Fruit fly (Drosophila melanogaster) whole organism, pupa: ENCODE results near the gene Dysb.

Experiments
- CG10348 ChIP-seq: fragments of 200-800 bp; sonication (Bioruptor generic); IDR thresholded peaks from 2 replicates; pipeline ENCODE4 v1.3.6; 2022; ENCODE audit warnings: missing biosample characterization, missing genetic modification characterization
- CG12605 ChIP-seq: fragments of 200-800 bp; sonication (Bioruptor generic); IDR thresholded peaks from 2 replicates; pipeline ENCODE4 v1.3.6; 2022; ENCODE audit warnings: missing biosample characterization, missing genetic modification characterization
- CG13204 ChIP-seq: fragments of 200-800 bp; sonication (Bioruptor generic); optimal IDR thresholded peaks from 2 replicates; lab custom pipeline; 2018; ENCODE audit warnings: missing biosample characterization, mild to moderate bottlenecking, missing genetic modification characterization, moderate library complexity
- CG14655 ChIP-seq: fragments of 200-800 bp; sonication (Bioruptor generic); optimal IDR thresholded peaks from 3 replicates; lab custom pipeline; 2017; ENCODE audit warnings: mild to moderate bottlenecking, missing biosample characterization, missing genetic modification reagents, missing genetic modification characterization
- CG15710 ChIP-seq: fragments of 200-800 bp; sonication (Bioruptor generic); optimal IDR thresholded peaks from 2 replicates; lab custom pipeline; 2018; ENCODE audit warnings: missing biosample characterization, mild to moderate bottlenecking, missing genetic modification characterization, moderate library complexity
- CG17806 ChIP-seq: fragments of 200-800 bp; sonication (Bioruptor generic); optimal IDR thresholded peaks from 2 replicates; lab custom pipeline; 2018; ENCODE audit warnings: missing biosample characterization, mild to moderate bottlenecking, missing genetic modification characterization, moderate library complexity
- CG32121 ChIP-seq: fragments of 200-800 bp; sonication (Bioruptor generic); IDR thresholded peaks from 2 replicates; pipeline ENCODE4 v1.3.6; 2022; ENCODE audit warnings: missing biosample characterization, missing genetic modification characterization
- CG34367 ChIP-seq: fragments of 200-800 bp; sonication (Bioruptor generic); optimal IDR thresholded peaks from 2 replicates; lab custom pipeline; 2018; ENCODE audit warnings: missing biosample characterization, mild to moderate bottlenecking, missing genetic modification characterization
- CG4496 ChIP-seq: fragments of 200-800 bp; sonication (Bioruptor generic); IDR thresholded peaks from 3 replicates; pipeline ENCODE4 v1.3.6; 2022; ENCODE audit warnings: missing biosample characterization, missing genetic modification characterization
- CG8159 ChIP-seq: fragments of 200-800 bp; sonication (Bioruptor generic); optimal IDR thresholded peaks from 3 replicates; lab custom pipeline; 2018; ENCODE audit warnings: missing biosample characterization, mild to moderate bottlenecking, missing genetic modification characterization, moderate library complexity
- CG8301 ChIP-seq: fragments of 200-800 bp; sonication (Bioruptor generic); optimal IDR thresholded peaks from 2 replicates; lab custom pipeline; 2018; ENCODE audit warnings: missing biosample characterization, mild to moderate bottlenecking, missing genetic modification characterization
- CG9948 ChIP-seq: fragments of 200-800 bp; sonication (Bioruptor generic); optimal IDR thresholded peaks from 2 replicates; lab custom pipeline; 2018; ENCODE audit warnings: missing biosample characterization, mild to moderate bottlenecking, missing genetic modification characterization, moderate library complexity
- D1 ChIP-seq: fragments of 200-800 bp; sonication (Bioruptor generic); optimal IDR thresholded peaks from 2 replicates; lab custom pipeline; 2018; ENCODE audit warnings: missing biosample characterization, mild to moderate bottlenecking, missing genetic modification characterization, moderate library complexity
- EcR ChIP-seq: fragments of 200-800 bp; sonication (Bioruptor generic); optimal IDR thresholded peaks from 3 replicates; lab custom pipeline; 2019; ENCODE audit warnings: missing biosample characterization, missing genetic modification characterization, mild to moderate bottlenecking, moderate library complexity, missing genetic modification reagents
- Ets98B ChIP-seq: fragments of 200-800 bp; sonication (Bioruptor generic); IDR thresholded peaks from 2 replicates; pipeline ENCODE4 v1.3.6; 2022; ENCODE audit warnings: missing biosample characterization, missing genetic modification characterization
- Pif1A ChIP-seq: fragments of 200-800 bp; sonication (Bioruptor generic); optimal IDR thresholded peaks from 3 replicates; lab custom pipeline; 2016; ENCODE audit warnings: missing biosample characterization, missing genetic modification characterization
- Pif1B ChIP-seq: fragments of 200-800 bp; sonication (Bioruptor generic); optimal IDR thresholded peaks from 3 replicates; lab custom pipeline; 2016; ENCODE audit warnings: missing biosample characterization, missing genetic modification characterization
- Snoo ChIP-seq: fragments of 200-800 bp; sonication (Bioruptor generic); optimal IDR thresholded peaks from 3 replicates; lab custom pipeline; 2017; ENCODE audit warnings: missing biosample characterization, mild to moderate bottlenecking, missing genetic modification characterization, inconsistent platforms
- fd96Ca ChIP-seq: fragments of 200-800 bp; sonication (Bioruptor generic); IDR thresholded peaks from 3 replicates; pipeline ENCODE4 v1.3.6; 2022; ENCODE audit warnings: missing biosample characterization, missing genetic modification characterization
- gl ChIP-seq: fragments of 200-800 bp; sonication (Bioruptor generic); optimal IDR thresholded peaks from 2 replicates; lab custom pipeline; 2018; ENCODE audit warnings: missing biosample characterization, mild to moderate bottlenecking, missing genetic modification characterization
- rn ChIP-seq: fragments of 200-800 bp; sonication (Bioruptor generic); IDR thresholded peaks from 2 replicates; pipeline ENCODE4 v1.3.6; 2022; ENCODE audit warnings: missing biosample characterization, missing genetic modification characterization

Gene Dysb

DNA sequence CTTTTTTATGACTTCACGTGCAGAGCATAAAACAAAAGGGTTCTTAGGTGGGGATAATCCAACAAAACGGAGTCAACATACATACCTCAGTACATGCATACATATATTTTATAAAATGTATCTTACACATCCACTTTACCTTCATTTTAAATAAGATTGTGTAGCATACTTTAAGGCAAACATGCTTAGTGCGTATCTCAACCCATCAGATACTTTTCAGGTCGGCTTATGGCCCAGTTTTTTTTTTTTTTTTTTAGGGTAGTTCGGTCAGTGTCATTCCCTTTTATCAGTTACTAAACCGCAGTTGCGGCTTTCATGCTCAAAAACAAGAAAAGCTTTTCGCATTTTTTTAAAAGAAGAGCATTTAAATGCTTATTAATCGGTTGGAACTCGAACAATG is 24.4 kb downstream of the Dysb start, which contains the start of gene NijB:
NijB (plus strand) TSS at position 398 of the 400 bp plus-strand sequence.
- TF ChIP-seq CG15710 (tag; lab: Kevin White, UChicago) = no peak
- TF ChIP-seq EcR = peak; percentile 83

DNA sequence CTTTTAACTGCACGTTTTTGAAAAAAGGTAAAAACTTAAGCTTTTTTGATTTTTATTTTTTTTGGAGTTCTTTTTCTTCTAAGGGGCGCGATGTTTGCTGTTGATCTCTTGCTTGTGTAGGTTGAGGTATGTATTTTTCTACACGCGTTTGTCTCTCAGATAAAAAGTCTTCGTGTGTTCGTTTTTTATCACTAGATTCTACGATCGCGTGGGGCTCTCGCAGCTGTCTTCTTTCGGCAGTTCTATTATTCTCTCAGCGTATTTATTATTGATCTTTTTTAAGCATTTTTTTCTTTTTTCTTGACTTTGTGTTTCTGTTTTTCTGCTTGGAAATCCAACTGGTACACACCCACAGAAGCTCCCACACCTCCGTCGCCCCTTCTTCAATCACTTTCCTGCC is 27.5 kb downstream of the Dysb start:
- TF ChIP-seq CG8159 (tag; lab: Kevin White, UChicago) (no peak), CG32121 (peak; percentile 27; the same call in 1 of the 2 replicates), CG13204 (GFP tag; lab: Kevin White, UChicago) (no peak), CG17806 (tag; lab: Kevin White, UChicago) (no peak), Snoo (tag; lab: Kevin White, UChicago) (no peak), rn (GFP tag; lab: Robert Waterston, UW) (no peak), CG12605 (peak; percentile 46; the same call in 1 of the 2 replicates), CG9948 (no peak), gl (tag; lab: Kevin White, UChicago) (no peak), fd96Ca (no peak), Pif1A (GFP tag; lab: Kevin White, UChicago) (no peak), CG34367 (no peak), CG10348 (GFP tag; lab: Robert Waterston, UW) (no peak), EcR (no peak), Pif1B (GFP tag; lab: Kevin White, UChicago) (no peak), CG4496 (GFP tag; lab: Robert Waterston, UW) (peak; percentile 77), CG15710 (tag; lab: Kevin White, UChicago) (no peak), Ets98B (GFP tag; lab: Robert Waterston, UW) (peak; percentile 63; the same call in 1 of the 2 replicates), CG8301 (tag; lab: Kevin White, UChicago) (no peak), D1 (tag; lab: Kevin White, UChicago) (no peak), CG14655 (no peak)
- TF ChIP-seq, all 21 proteins: peak for 4

DNA sequence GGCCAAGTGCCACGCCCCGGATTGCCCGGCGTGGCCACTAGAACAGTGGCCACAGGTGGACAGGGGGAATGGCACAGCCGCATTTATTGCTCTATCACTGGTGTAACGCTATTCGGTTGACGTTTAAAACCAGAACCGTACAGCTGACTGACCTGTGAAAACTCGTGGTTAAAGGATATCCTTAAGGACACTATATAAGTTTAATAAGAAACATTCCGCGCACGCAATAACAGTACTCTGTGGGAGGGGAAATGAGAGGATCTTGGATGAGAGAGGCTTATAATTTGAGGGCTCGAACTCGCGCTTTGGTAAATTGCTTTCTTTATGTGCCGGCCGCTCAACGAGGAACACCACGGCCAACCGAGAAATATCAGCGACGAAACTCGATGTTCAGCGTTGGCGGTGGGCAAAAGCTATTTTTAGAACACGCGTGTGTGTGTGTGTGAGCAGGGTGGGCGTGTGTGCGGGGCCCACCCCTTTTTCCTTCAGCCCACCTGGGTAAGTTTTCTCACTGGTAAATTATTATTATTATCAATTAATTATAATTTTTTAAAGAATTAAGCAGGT is 28.8 kb downstream of the Dysb start:
- TF ChIP-seq CG8159 (tag; lab: Kevin White, UChicago) = no peak
- TF ChIP-seq CG17806 (tag; lab: Kevin White, UChicago) = no peak
- no peak for TF ChIP-seq Pif1A (GFP tag; lab: Kevin White, UChicago)
- TF ChIP-seq CG12605 = no peak
- no peak for TF ChIP-seq gl (tag; lab: Kevin White, UChicago)
- TF ChIP-seq EcR = peak; percentile 51
- TF ChIP-seq CG32121 = no peak
- TF ChIP-seq CG10348 (GFP tag; lab: Robert Waterston, UW) = no peak
- TF ChIP-seq CG14655 = no peak
- TF ChIP-seq CG4496 (GFP tag; lab: Robert Waterston, UW) = 0 out of 3 replicates have a peak, but pooled peaks have one; percentile 53
- no peak for TF ChIP-seq Pif1B (GFP tag; lab: Kevin White, UChicago)
- no peak for TF ChIP-seq fd96Ca

DNA sequence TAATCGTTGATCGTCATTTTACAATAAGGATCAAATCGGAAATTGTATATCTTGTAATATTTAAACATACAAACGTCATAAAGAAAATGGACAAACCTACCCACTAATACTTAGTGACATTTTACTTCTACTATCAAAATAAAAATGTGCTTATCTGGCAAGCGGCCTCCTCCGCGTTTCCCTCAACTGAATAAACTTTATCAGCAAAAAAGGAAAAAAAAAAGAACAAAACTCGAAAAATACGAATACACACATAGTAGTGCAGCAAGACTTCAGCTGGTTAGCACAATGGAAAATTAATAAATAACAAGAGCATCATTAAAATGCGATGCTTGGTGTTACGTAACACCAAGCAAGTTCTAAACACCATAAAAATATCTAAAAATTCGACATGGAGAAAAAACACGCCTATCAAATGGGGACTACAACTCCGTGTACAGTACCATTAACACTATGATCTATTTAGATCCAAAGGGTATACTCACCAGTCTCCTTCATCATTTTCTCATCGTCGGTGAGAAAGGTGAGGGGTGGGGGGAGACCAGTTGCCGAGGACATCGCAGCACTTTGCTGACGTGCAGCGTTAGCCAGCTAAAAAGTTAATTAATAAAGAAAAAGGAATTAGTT is 30.0 kb downstream of the Dysb start:
- TF ChIP-seq CG12605 = no peak
- TF ChIP-seq Ets98B (GFP tag; lab: Robert Waterston, UW) = no peak
- 0 out of 3 replicates have a peak, but pooled peaks have one; percentile 5 for TF ChIP-seq CG4496 (GFP tag; lab: Robert Waterston, UW)
- TF ChIP-seq CG8301 (tag; lab: Kevin White, UChicago) = no peak
- TF ChIP-seq CG15710 (tag; lab: Kevin White, UChicago) = no peak
- no peak for TF ChIP-seq CG13204 (GFP tag; lab: Kevin White, UChicago)
- no peak for TF ChIP-seq CG9948
- no peak for TF ChIP-seq Snoo (tag; lab: Kevin White, UChicago)
- TF ChIP-seq CG17806 (tag; lab: Kevin White, UChicago) = no peak
- TF ChIP-seq D1 (tag; lab: Kevin White, UChicago) = peak; percentile 50
- TF ChIP-seq, all 21 proteins: peak for 2

DNA sequence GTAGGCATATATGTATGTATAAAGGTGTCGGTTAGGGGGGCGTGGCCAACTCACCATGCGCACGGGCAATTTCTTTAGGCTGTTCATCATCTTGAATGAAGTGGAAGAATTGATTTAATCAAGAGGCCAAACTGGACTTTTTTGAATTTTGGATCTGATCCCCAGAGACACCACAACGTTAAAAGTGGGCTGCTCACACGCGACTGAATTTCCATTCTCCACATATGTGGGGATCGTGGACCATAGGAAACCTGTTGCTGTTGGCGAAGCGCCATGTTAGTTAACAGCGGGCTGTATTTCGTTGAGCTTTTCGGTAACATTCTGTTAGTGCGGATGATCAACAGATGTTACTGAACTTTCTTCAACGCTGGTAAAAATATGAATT is 30.5 kb downstream of the Dysb start, which contains the start of gene CG3902:
CG3902 (minus strand) TSS at position 208 of the 385 bp plus-strand sequence.
- peak; percentile 25 for TF ChIP-seq Snoo (tag; lab: Kevin White, UChicago)
- TF ChIP-seq CG15710 (tag; lab: Kevin White, UChicago) = no peak
- peak; percentile 66 for TF ChIP-seq EcR
- TF ChIP-seq Ets98B (GFP tag; lab: Robert Waterston, UW) = peak; percentile 49; the same call in 1 of the 2 replicates
- peak; percentile 37; the same call in 1 of the 2 replicates for TF ChIP-seq CG32121
- TF ChIP-seq, all 21 proteins: peak for 4

DNA sequence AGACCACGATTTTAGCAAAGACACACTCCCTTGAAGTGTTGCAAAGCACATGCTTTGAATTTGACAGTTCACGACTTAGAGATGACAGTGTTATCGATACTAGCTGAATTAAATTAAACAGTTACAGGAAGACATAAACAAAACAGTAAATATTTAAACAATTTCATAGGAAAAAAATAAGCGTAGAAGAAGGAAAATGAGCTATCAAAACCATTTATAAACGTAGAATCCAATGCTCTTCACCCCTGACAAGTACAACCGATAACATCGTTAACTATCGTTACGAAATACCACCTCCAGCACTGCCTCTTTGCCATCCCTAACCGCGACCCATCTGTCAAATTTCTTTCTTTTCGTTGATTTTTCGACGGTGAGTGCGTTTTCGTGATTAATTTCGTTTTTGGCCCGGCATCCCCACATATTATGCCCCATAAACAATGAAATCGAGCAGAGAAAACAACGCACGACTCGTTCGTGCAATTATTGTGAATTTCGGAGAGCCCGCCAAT is 31.3 kb downstream of the Dysb start, which contains the start of gene RpL26:
RpL26 (plus strand) TSS at position 106 of the 509 bp plus-strand sequence.
- peak; percentile 23 for TF ChIP-seq CG17806 (tag; lab: Kevin White, UChicago)
- no peak for TF ChIP-seq CG14655
- peak; percentile 27; the same call in 1 of the 2 replicates for TF ChIP-seq CG32121
- TF ChIP-seq CG8159 (tag; lab: Kevin White, UChicago) = peak; percentile 54
- peak; percentile 32 for TF ChIP-seq CG34367
- TF ChIP-seq Pif1B (GFP tag; lab: Kevin White, UChicago) = no peak
- TF ChIP-seq CG13204 (GFP tag; lab: Kevin White, UChicago) = no peak
- TF ChIP-seq CG8301 (tag; lab: Kevin White, UChicago) = no peak
- TF ChIP-seq Snoo (tag; lab: Kevin White, UChicago) = peak; percentile 51
- 0 out of 3 replicates have a peak, but pooled peaks have one; percentile 16 for TF ChIP-seq CG4496 (GFP tag; lab: Robert Waterston, UW)
- TF ChIP-seq CG15710 (tag; lab: Kevin White, UChicago) = peak; percentile 65
- TF ChIP-seq CG9948 = peak; percentile 20
- no peak for TF ChIP-seq fd96Ca
- peak; percentile 33 for TF ChIP-seq gl (tag; lab: Kevin White, UChicago)
- TF ChIP-seq CG12605 = peak; percentile 32; the same call in 1 of the 2 replicates
